Worm (Caenorhabditis elegans): Measurements from ENCODE around the gene fbxb-79.

DNA sequence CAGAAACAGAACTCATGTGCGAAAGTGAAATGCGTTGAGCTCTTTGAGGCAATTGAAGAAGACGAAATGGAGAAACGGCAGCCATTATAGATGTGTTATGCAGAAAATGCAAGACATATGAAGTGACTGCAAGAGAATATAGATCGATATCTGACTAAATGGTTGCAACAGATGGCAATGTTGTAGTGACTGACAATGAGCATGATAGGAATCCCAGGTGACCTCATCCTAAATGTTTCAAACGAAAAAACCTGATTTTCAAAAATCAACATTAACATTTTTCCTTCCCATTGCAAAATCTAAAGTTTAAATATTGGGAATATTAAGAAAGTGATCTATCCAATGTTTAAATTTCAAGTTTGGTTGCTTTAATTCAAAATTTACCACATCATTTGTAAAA, 28.6 kb downstream of the fbxb-79 start, which contains the start of gene C08F8.15:
- TF ChIP-seq him-1 (tag; optimal IDR thresholded peaks at IDR 0.05): no peak
- no peak for TF ChIP-seq W03F9.2 (tag; optimal IDR thresholded peaks at IDR 0.05)

All from whole organism, L4/young adult.